Worm (Caenorhabditis elegans) whole organism, young adult: Measurements from ENCODE around the gene rdl-1.
A peak's percentile ranks its signal among the peaks of the same experiment; 100 is the strongest.

ENCODE experiments used
- B0035.1 ChIP-seq: sonication (generic microtip); optimal IDR thresholded peaks from 2 replicates; lab custom pipeline; 2016; ENCODE audit warnings: missing genetic modification characterization, mild to moderate bottlenecking, missing compliant biosample characterization, missing genotype, missing genetic modification reagents
- B0261.1 ChIP-seq: sonication (generic microtip); optimal IDR thresholded peaks from 2 replicates; lab custom pipeline; 2016; ENCODE audit warnings: mild to moderate bottlenecking, missing genetic modification characterization, moderate library complexity, missing compliant biosample characterization
- D2030.7 ChIP-seq: fragments of 200-800 bp; sonication (Bioruptor generic); IDR thresholded peaks from 2 replicates; pipeline ENCODE4 v1.3.6; 2022; ENCODE audit warnings: missing genetic modification reagents, missing genetic modification characterization, missing compliant biosample characterization
- F10E7.11 ChIP-seq: sonication (generic microtip); optimal IDR thresholded peaks from 2 replicates; lab custom pipeline; 2017; ENCODE audit warnings: mild to moderate bottlenecking, missing genetic modification characterization, moderate library complexity, missing compliant biosample characterization
- K12H6.12 ChIP-seq: fragments of 200-800 bp; sonication (Bioruptor generic); optimal IDR thresholded peaks from 2 replicates; lab custom pipeline; 2018; ENCODE audit warnings: mild to moderate bottlenecking, missing genetic modification characterization, missing compliant biosample characterization
- Y53G8AR.9 ChIP-seq: fragments of 200-800 bp; sonication (Bioruptor generic); conservative IDR thresholded peaks from 2 replicates; pipeline ENCODE4 v1.3.6; 2022; ENCODE audit warnings: missing genetic modification reagents, missing genetic modification characterization, missing compliant biosample characterization
- Y56A3A.18 ChIP-seq: fragments of 200-800 bp; sonication (Bioruptor generic); IDR thresholded peaks from 2 replicates; pipeline ENCODE4 v1.3.6; 2022; ENCODE audit warnings: missing genetic modification reagents, missing genetic modification characterization, missing compliant biosample characterization
- Y79H2A.3 ChIP-seq: fragments of 200-800 bp; sonication (Bioruptor generic); conservative IDR thresholded peaks from 2 replicates; pipeline ENCODE4 v1.3.6; 2022; ENCODE audit warnings: missing genetic modification reagents, missing genetic modification characterization, missing compliant biosample characterization
- Y95B8A.8 ChIP-seq: fragments of 200-800 bp; sonication (Bioruptor generic); IDR thresholded peaks from 2 replicates; pipeline ENCODE4 v1.3.6; 2022; ENCODE audit warnings: missing genetic modification reagents, missing genetic modification characterization, missing compliant biosample characterization
- ZK185.1 ChIP-seq: sonication (generic microtip); optimal IDR thresholded peaks from 2 replicates; lab custom pipeline; 2016; ENCODE audit warnings: mild to moderate bottlenecking, missing genetic modification characterization, missing compliant biosample characterization; ENCODE audit not compliant: poor library complexity, severe bottlenecking
- attf-5 ChIP-seq: fragments of 200-800 bp; sonication (Bioruptor generic); optimal IDR thresholded peaks from 2 replicates; lab custom pipeline; 2018; ENCODE audit warnings: mild to moderate bottlenecking, missing genetic modification characterization, missing compliant biosample characterization
- attf-6 ChIP-seq: fragments of 200-800 bp; sonication (Bioruptor generic); IDR thresholded peaks from 2 replicates; pipeline ENCODE4 v1.3.6; 2022; ENCODE audit warnings: missing genetic modification reagents, missing genetic modification characterization, missing compliant biosample characterization
- bed-2 ChIP-seq: fragments of 200-800 bp; sonication (Bioruptor generic); IDR thresholded peaks from 2 replicates; pipeline ENCODE4 v1.3.6; 2022; ENCODE audit warnings: missing genetic modification reagents, missing genetic modification characterization, missing compliant biosample characterization
- cebp-1 ChIP-seq, 2 experiments: fragments of 200-800 bp in 1 of 2; sonication (Bioruptor generic) in 1 of 2; sonication (generic microtip) in 1 of 2; IDR thresholded peaks in 1 of 2; optimal IDR thresholded peaks in 1 of 2; 2 replicates each; pipeline versions ENCODE4 v1.3.6 to Lab custom; 2017 to 2022; ENCODE audit warnings: missing compliant biosample characterization in 2 of 2, missing genetic modification characterization in 2 of 2, mild to moderate bottlenecking in 1 of 2, missing genetic modification reagents in 1 of 2, moderate library complexity in 1 of 2
- ceh-79 ChIP-seq: sonication (generic microtip); optimal IDR thresholded peaks from 2 replicates; lab custom pipeline; 2017; ENCODE audit warnings: mild to moderate bottlenecking, missing genetic modification characterization, missing compliant biosample characterization
- egrh-3 ChIP-seq: fragments of 200-800 bp; sonication (Bioruptor generic); IDR thresholded peaks from 2 replicates; pipeline ENCODE4 v1.3.6; 2022; ENCODE audit warnings: missing genetic modification reagents, missing genetic modification characterization, missing compliant biosample characterization
- ekl-4 ChIP-seq: fragments of 200-800 bp; sonication (Bioruptor generic); IDR thresholded peaks from 2 replicates; pipeline ENCODE4 v1.3.6; 2022; ENCODE audit warnings: missing genetic modification reagents, missing genetic modification characterization, missing compliant biosample characterization
- ets-4 ChIP-seq: fragments of 200-800 bp; sonication (Bioruptor generic); optimal IDR thresholded peaks from 2 replicates; lab custom pipeline; 2018; ENCODE audit warnings: mild to moderate bottlenecking, missing genetic modification characterization, missing compliant biosample characterization
- gei-17 ChIP-seq: fragments of 200-800 bp; sonication (Bioruptor generic); optimal IDR thresholded peaks from 2 replicates; lab custom pipeline; 2018; ENCODE audit warnings: mild to moderate bottlenecking, missing genetic modification characterization, missing compliant biosample characterization
- him-1 ChIP-seq: sonication (generic microtip); optimal IDR thresholded peaks from 2 replicates; lab custom pipeline; 2016; ENCODE audit warnings: missing genotype, missing genetic modification reagents, missing genetic modification characterization, missing compliant biosample characterization
- hlh-12 ChIP-seq: sonication (generic microtip); optimal IDR thresholded peaks from 2 replicates; lab custom pipeline; 2016; ENCODE audit warnings: missing genetic modification characterization, missing compliant biosample characterization
- hlh-26 ChIP-seq: fragments of 200-800 bp; sonication (Bioruptor generic); conservative IDR thresholded peaks from 2 replicates; pipeline ENCODE4 v1.3.6; 2022; ENCODE audit warnings: missing genetic modification reagents, missing genetic modification characterization, missing compliant biosample characterization
- hmg-1.2 ChIP-seq: fragments of 200-800 bp; sonication (Bioruptor generic); IDR thresholded peaks from 2 replicates; pipeline ENCODE4 v1.3.6; 2022; ENCODE audit warnings: missing genetic modification reagents, missing genetic modification characterization, missing compliant biosample characterization
- lin-40 ChIP-seq: sonication (generic microtip); optimal IDR thresholded peaks from 2 replicates; lab custom pipeline; 2016; ENCODE audit warnings: missing genetic modification characterization, mild to moderate bottlenecking, missing compliant biosample characterization, missing genotype, missing genetic modification reagents
- lin-54 ChIP-seq: fragments of 200-800 bp; sonication (Bioruptor generic); optimal IDR thresholded peaks from 2 replicates; lab custom pipeline; 2018; ENCODE audit warnings: mild to moderate bottlenecking, missing genetic modification characterization, missing compliant biosample characterization
- lir-1 ChIP-seq: fragments of 200-800 bp; sonication (Bioruptor generic); conservative IDR thresholded peaks from 2 replicates; pipeline ENCODE4 v1.3.6; 2022; ENCODE audit warnings: missing genetic modification reagents, missing genetic modification characterization, missing compliant biosample characterization
- lsl-1 ChIP-seq: fragments of 200-800 bp; sonication (Bioruptor generic); optimal IDR thresholded peaks from 2 replicates; lab custom pipeline; 2018; ENCODE audit warnings: mild to moderate bottlenecking, missing genetic modification characterization, moderate library complexity, missing compliant biosample characterization
- madf-6 ChIP-seq: fragments of 200-800 bp; sonication (Bioruptor generic); IDR thresholded peaks from 2 replicates; pipeline ENCODE4 v1.3.6; 2022; ENCODE audit warnings: missing genetic modification reagents, missing genetic modification characterization, missing compliant biosample characterization
- madf-8 ChIP-seq: fragments of 200-800 bp; sonication (Bioruptor generic); conservative IDR thresholded peaks from 2 replicates; pipeline ENCODE4 v1.3.6; 2022; ENCODE audit warnings: missing genetic modification reagents, missing genetic modification characterization, missing compliant biosample characterization
- nfya-2 ChIP-seq: fragments of 200-800 bp; sonication (Bioruptor generic); IDR thresholded peaks from 2 replicates; pipeline ENCODE4 v1.3.6; 2022; ENCODE audit warnings: missing genetic modification reagents, missing genetic modification characterization, missing compliant biosample characterization
- nfyb-1 ChIP-seq: fragments of 200-800 bp; sonication (Bioruptor generic); IDR thresholded peaks from 2 replicates; pipeline ENCODE4 v1.3.6; 2022; ENCODE audit warnings: missing genetic modification reagents, missing genetic modification characterization, missing compliant biosample characterization
- nhr-120 ChIP-seq: fragments of 200-800 bp; sonication (Bioruptor generic); IDR thresholded peaks from 2 replicates; pipeline ENCODE4 v1.3.6; 2022; ENCODE audit warnings: missing genetic modification characterization, missing compliant biosample characterization
- nhr-90 ChIP-seq: sonication (generic microtip); optimal IDR thresholded peaks from 2 replicates; lab custom pipeline; 2016; ENCODE audit warnings: missing genotype, mild to moderate bottlenecking, missing genetic modification characterization, missing compliant biosample characterization
- pbrm-1 ChIP-seq: fragments of 200-800 bp; sonication (Bioruptor generic); IDR thresholded peaks from 2 replicates; pipeline ENCODE4 v1.3.6; 2022; ENCODE audit warnings: missing genetic modification reagents, missing genetic modification characterization, missing compliant biosample characterization
- sdz-38 ChIP-seq: sonication (generic microtip); optimal IDR thresholded peaks from 2 replicates; lab custom pipeline; 2016; ENCODE audit warnings: missing genotype, missing genetic modification characterization, missing compliant biosample characterization
- snpc-3.4 ChIP-seq: sonication (generic microtip); optimal IDR thresholded peaks from 2 replicates; lab custom pipeline; 2017; ENCODE audit warnings: missing genetic modification characterization, mild to moderate bottlenecking, missing compliant biosample characterization, antibody characterized with exemption, moderate library complexity, missing genotype, missing genetic modification reagents
- snpc-4 ChIP-seq, 5 experiments: fragments of 150-350 bp in 1 of 5; sonication (generic microtip) in 4 of 5; optimal IDR thresholded peaks; 2 replicates each; lab custom pipeline; 2014 to 2018; ENCODE audit warnings: missing genetic modification characterization in 5 of 5, missing biosample characterization in 3 of 5, antibody characterized with exemption in 2 of 5, mild to moderate bottlenecking in 2 of 5, missing compliant biosample characterization in 2 of 5, missing genotype in 2 of 5, moderate library complexity in 2 of 5, missing genetic modification reagents in 1 of 5
- somi-1 ChIP-seq: fragments of 200-800 bp; sonication (Bioruptor generic); optimal IDR thresholded peaks from 2 replicates; lab custom pipeline; 2018; ENCODE audit warnings: mild to moderate bottlenecking, missing genetic modification characterization, missing compliant biosample characterization
- sptf-2 ChIP-seq: fragments of 200-800 bp; sonication (Bioruptor generic); optimal IDR thresholded peaks from 2 replicates; lab custom pipeline; 2018; ENCODE audit warnings: mild to moderate bottlenecking, missing genetic modification characterization, missing compliant biosample characterization
- tlf-1 ChIP-seq: fragments of 200-800 bp; sonication (Bioruptor generic); optimal IDR thresholded peaks from 2 replicates; lab custom pipeline; 2018; ENCODE audit warnings: mild to moderate bottlenecking, missing genetic modification characterization, missing compliant biosample characterization
- unc-130 ChIP-seq: sonication (generic microtip); optimal IDR thresholded peaks from 2 replicates; lab custom pipeline; 2016; ENCODE audit warnings: missing genetic modification reagents, missing genetic modification characterization, missing compliant biosample characterization
- zfh-2 ChIP-seq: fragments of 200-800 bp; sonication (Bioruptor generic); conservative IDR thresholded peaks from 2 replicates; pipeline ENCODE4 v1.3.6; 2022; ENCODE audit warnings: missing genetic modification reagents, missing genetic modification characterization, missing compliant biosample characterization
- ztf-18 ChIP-seq: sonication (generic microtip); optimal IDR thresholded peaks from 2 replicates; lab custom pipeline; 2016; ENCODE audit warnings: missing genotype, mild to moderate bottlenecking, missing genetic modification characterization, missing compliant biosample characterization
- ztf-28 ChIP-seq: fragments of 200-800 bp; sonication (Bioruptor generic); IDR thresholded peaks from 2 replicates; pipeline ENCODE4 v1.3.6; 2022; ENCODE audit warnings: missing genetic modification reagents, missing genetic modification characterization, missing compliant biosample characterization
- ztf-6 ChIP-seq: fragments of 200-800 bp; sonication (Bioruptor generic); IDR thresholded peaks from 2 replicates; pipeline ENCODE4 v1.3.6; 2022; ENCODE audit warnings: missing genetic modification reagents, missing genetic modification characterization, missing compliant biosample characterization

Gene rdl-1

ce11 chrIV:7789521-7789949 is 19.5 kb upstream of the rdl-1 start, which contains the start of gene imp-3 (continued):
- TF ChIP-seq pbrm-1 (GFP tag; lab: Robert Waterston, UW) (peak; percentile 62), Y95B8A.8 (GFP tag; lab: Robert Waterston, UW) (peak; percentile 66; the same call in 1 of the 2 replicates), unc-130 (GFP tag; lab: Kevin White, UChicago) (peak; percentile 11), D2030.7 (GFP tag; lab: Robert Waterston, UW) (no peak), madf-6 (GFP tag; lab: Robert Waterston, UW) (peak; percentile 72), K12H6.12 (tag; lab: Kevin White, UChicago) (peak; percentile 51), sdz-38 (tag; lab: Kevin White, UChicago) (no peak)

- TF ChIP-seq cebp-1 (GFP tag; IDR thresholded peaks at IDR 0.05; lab: Robert Waterston, UW) (no peak), cebp-1 (tag; optimal IDR thresholded peaks at IDR 0.05; lab: Kevin White, UChicago) (peak; percentile 41), ztf-28 (GFP tag; lab: Robert Waterston, UW) (no peak), ekl-4 (peak; percentile 50; the same call in 1 of the 2 replicates), snpc-3.4 (tag; lab: Kevin White, UChicago) (no peak), snpc-4 (GFP tag; optimal IDR thresholded peaks at IDR 0.05; lab: Kevin White, UChicago) (no peak), snpc-4 (tag; optimal IDR thresholded peaks at IDR 0.05; lab: Kevin White, UChicago) (peak in 2 of 4 experiments; percentile 19 to 42), ceh-79 (tag; lab: Kevin White, UChicago) (no peak), ztf-6 (no peak), gei-17 (GFP tag; lab: Kevin White, UChicago) (no peak), Y56A3A.18 (GFP tag; lab: Robert Waterston, UW) (no peak), nhr-90 (tag; lab: Kevin White, UChicago) (no peak), F10E7.11 (no peak), B0261.1 (tag; lab: Kevin White, UChicago) (no peak), somi-1 (GFP tag; lab: Kevin White, UChicago) (no peak), him-1 (no peak), lin-40 (tag; lab: Kevin White, UChicago) (peak; percentile 41), lir-1 (GFP tag; lab: Robert Waterston, UW) (no peak), Y53G8AR.9 (GFP tag; lab: Robert Waterston, UW) (no peak), ets-4 (GFP tag; lab: Kevin White, UChicago) (no peak), lsl-1 (peak; percentile 19), sptf-2 (GFP tag; lab: Kevin White, UChicago) (no peak), lin-54 (GFP tag; lab: Kevin White, UChicago) (no peak), attf-6 (GFP tag; lab: Robert Waterston, UW) (no peak), ZK185.1 (tag; lab: Kevin White, UChicago) (peak; percentile 35), egrh-3 (GFP tag; lab: Robert Waterston, UW) (no peak), nhr-120 (GFP tag; lab: Robert Waterston, UW) (no peak), bed-2 (GFP tag; lab: Robert Waterston, UW) (no peak), attf-5 (GFP tag; lab: Kevin White, UChicago) (peak; percentile 19), Y79H2A.3 (GFP tag; lab: Robert Waterston, UW) (no peak), ztf-18 (tag; lab: Kevin White, UChicago) (no peak), hlh-12 (tag; lab: Kevin White, UChicago) (no peak), B0035.1 (tag; lab: Kevin White, UChicago) (no peak), madf-8 (GFP tag; lab: Robert Waterston, UW) (no peak), nfyb-1 (GFP tag; lab: Robert Waterston, UW) (peak; percentile 62; the same call in 1 of the 2 replicates), Y95B8A.8 (GFP tag; lab: Robert Waterston, UW) (no peak), nfya-2 (no peak), zfh-2 (GFP tag; lab: Robert Waterston, UW) (no peak), hmg-1.2 (0 out of 2 replicates have a peak, but pooled peaks have one; percentile 6), hlh-26 (GFP tag; lab: Robert Waterston, UW) (no peak), tlf-1 (GFP tag; lab: Kevin White, UChicago) (no peak)
Measured at ce11 chrIV:7785506-7786065, 15.5 kb upstream of the rdl-1 start, which contains the start of gene tag-322. tag-322 (minus strand) TSS chrIV:7785556.
